Worm (Caenorhabditis elegans): ENCODE measurements around the gene K03B4.1.

K03B4.1 gene

DNA sequence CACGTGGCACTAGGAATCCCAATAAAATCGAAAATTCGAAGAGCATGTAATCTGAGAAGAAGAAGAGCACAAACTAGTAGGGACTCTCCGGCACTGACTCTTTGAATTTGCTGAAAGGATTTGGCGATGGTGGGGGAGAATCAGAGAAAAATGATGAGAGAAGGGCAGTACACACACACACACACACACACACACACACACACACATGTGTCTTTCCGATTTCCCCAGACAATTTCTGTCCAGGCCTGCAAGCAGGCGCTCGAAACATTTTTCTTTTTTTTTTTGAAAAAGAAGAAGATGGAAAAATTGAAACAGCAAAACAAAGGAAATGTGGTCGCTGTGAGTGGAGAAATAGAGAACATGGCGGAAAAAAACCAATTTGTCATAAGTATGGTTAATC lies 40.9 kb downstream of the K03B4.1 start, which contains the start of gene tig-2:
Gene tig-2, minus strand, starts transcription at position 87 of the 400 bp plus-strand sequence.
- no peak for TF ChIP-seq ccch-3 (GFP tag; optimal IDR thresholded peaks at IDR 0.05)
- no peak for TF ChIP-seq attf-5 (GFP tag; optimal IDR thresholded peaks at IDR 0.05)
- no peak for TF ChIP-seq madf-3 (GFP tag; IDR thresholded peaks at IDR 0.05)
- TF ChIP-seq zim-3 (tag; optimal IDR thresholded peaks at IDR 0.05) = no peak
- no peak for TF ChIP-seq hrde-1 (tag; optimal IDR thresholded peaks at IDR 0.05; ENCODE audit: borderline replicate concordance)
- no peak for TF ChIP-seq B0019.2 (GFP tag; conservative IDR thresholded peaks at IDR 0.05)
- TF ChIP-seq K11D2.4 (GFP tag; IDR thresholded peaks at IDR 0.05) = peak; percentile 52; the same call in 1 of the 2 replicates
- no peak for TF ChIP-seq lin-54 (GFP tag; optimal IDR thresholded peaks at IDR 0.05)
- TF ChIP-seq ztf-26 (tag; optimal IDR thresholded peaks at IDR 0.05) = peak; percentile 38
- TF ChIP-seq nfyb-1 (GFP tag; IDR thresholded peaks at IDR 0.05) = 0 out of 2 replicates have a peak, but pooled peaks have one; percentile 22
- TF ChIP-seq somi-1 (GFP tag; optimal IDR thresholded peaks at IDR 0.05) = peak; percentile 63
- TF ChIP-seq ceh-58 (GFP tag; IDR thresholded peaks at IDR 0.05) = no peak
- no peak for TF ChIP-seq cebp-1 (GFP tag; IDR thresholded peaks at IDR 0.05)
- TF ChIP-seq cebp-1 (tag; optimal IDR thresholded peaks at IDR 0.05) = peak; percentile 40
- no peak for TF ChIP-seq mxl-1 (tag; optimal IDR thresholded peaks at IDR 0.05)
- TF ChIP-seq ztf-3 (GFP tag; optimal IDR thresholded peaks at IDR 0.05) = no peak

DNA sequence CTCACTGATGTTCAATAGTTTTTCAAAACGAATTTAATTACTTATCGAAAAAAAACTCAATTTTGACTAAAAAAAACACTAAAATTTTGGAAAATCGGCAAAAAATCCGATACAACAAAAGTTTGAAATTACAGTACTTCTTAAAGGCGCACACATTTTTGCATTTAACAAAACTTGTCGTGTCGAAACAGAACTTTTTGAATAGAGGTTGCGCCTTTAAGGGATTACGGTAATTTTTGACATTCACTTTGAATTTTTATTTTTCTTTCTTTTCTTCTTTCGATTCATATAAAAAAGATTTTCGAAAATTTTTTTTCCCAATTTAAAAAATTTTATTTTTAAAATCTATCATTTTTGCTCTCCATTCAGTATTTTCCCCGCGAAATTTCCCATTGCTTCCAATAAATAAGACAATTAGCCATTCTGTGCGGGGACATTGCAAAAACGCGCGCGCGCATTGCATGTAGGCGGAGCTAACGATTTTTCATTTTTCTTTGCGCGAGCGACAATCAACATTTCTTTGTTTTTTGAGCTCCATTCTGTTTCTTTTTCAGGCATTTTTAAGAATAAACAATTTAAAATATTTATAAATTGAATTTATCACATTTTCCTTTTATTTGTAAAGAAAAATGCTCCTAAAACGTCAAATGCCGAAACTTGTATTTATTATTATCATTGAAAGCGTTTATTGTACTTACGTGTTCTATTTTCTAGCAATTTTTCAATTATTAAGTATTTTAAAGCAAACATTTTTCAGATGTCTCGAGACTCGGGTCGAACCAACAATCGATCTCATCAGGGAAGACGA lies 42.2 kb downstream of the K03B4.1 start, which contains the start of gene F39G3.3:
Gene F39G3.3, plus strand, starts transcription at position 758 of the 808 bp plus-strand sequence.
- TF ChIP-seq snpc-3.4 (tag; optimal IDR thresholded peaks at IDR 0.05) (no peak), ztf-26 (tag; optimal IDR thresholded peaks at IDR 0.05) (no peak), dox-1 (GFP tag; IDR thresholded peaks at IDR 0.05) (peak; percentile 89), zfh-2 (GFP tag; conservative IDR thresholded peaks at IDR 0.05) (no peak), tlf-1 (GFP tag; optimal IDR thresholded peaks at IDR 0.05) (peak; percentile 65), B0035.1 (tag; optimal IDR thresholded peaks at IDR 0.05) (no peak), mxl-1 (tag; optimal IDR thresholded peaks at IDR 0.05) (peak; percentile 41), pbrm-1 (GFP tag; IDR thresholded peaks at IDR 0.05) (peak; percentile 56; the same call in 1 of the 2 replicates), ceh-27 (GFP tag; optimal IDR thresholded peaks at IDR 0.05) (peak; percentile 24), ztf-18 (tag; optimal IDR thresholded peaks at IDR 0.05) (peak; percentile 72), xnd-1 (tag; optimal IDR thresholded peaks at IDR 0.05) (peak; percentile 97), D2030.7 (GFP tag; IDR thresholded peaks at IDR 0.05) (peak; percentile 82), snpc-1.3 (tag; optimal IDR thresholded peaks at IDR 0.05; ENCODE audit: insufficient read depth) (peak; percentile 67), hmg-1.2 (GFP tag; IDR thresholded peaks at IDR 0.05) (peak; percentile 53), attf-5 (GFP tag; optimal IDR thresholded peaks at IDR 0.05) (peak; percentile 38), sea-2 (GFP tag; IDR thresholded peaks at IDR 0.05) (no peak), mel-28 (tag; optimal IDR thresholded peaks at IDR 0.05; ENCODE audit: borderline replicate concordance) (no peak), bed-1 (GFP tag; IDR thresholded peaks at IDR 0.05) (no peak), ZK185.1 (tag; optimal IDR thresholded peaks at IDR 0.05; ENCODE audit: poor library complexity, severe bottlenecking) (peak; percentile 73), F33H1.4 (GFP tag; IDR thresholded peaks at IDR 0.05) (peak; percentile 88), B0336.3 (GFP tag; IDR thresholded peaks at IDR 0.05) (peak; percentile 77), F23B12.7 (tag; optimal IDR thresholded peaks at IDR 0.05; ENCODE audit: insufficient read depth) (peak; percentile 46), madf-10 (tag; optimal IDR thresholded peaks at IDR 0.05) (peak; percentile 32), lin-26 (GFP tag; IDR thresholded peaks at IDR 0.05) (no peak), attf-6 (GFP tag; IDR thresholded peaks at IDR 0.05) (0 out of 2 replicates have a peak, but pooled peaks have one; percentile 8), lsl-1 (GFP tag; optimal IDR thresholded peaks at IDR 0.05) (peak; percentile 100), C17E4.6 (GFP tag; IDR thresholded peaks at IDR 0.05) (peak; percentile 55; the same call in 1 of the 2 replicates), lir-1 (GFP tag; conservative IDR thresholded peaks at IDR 0.05) (peak; percentile 40; the same call in 1 of the 2 replicates), rpc-1 (optimal IDR thresholded peaks at IDR 0.05) (peak; percentile 45), rpc-1 (tag; optimal IDR thresholded peaks at IDR 0.05) (no peak), Y79H2A.3 (GFP tag; conservative IDR thresholded peaks at IDR 0.05) (0 out of 2 replicates have a peak, but pooled peaks have one; percentile 24), athp-1 (tag; optimal IDR thresholded peaks at IDR 0.05) (peak; percentile 47)
